In genomic region chr3L:3197464-3197863, dm6 we compare ENCODE assay signal across 1 fruit fly cellular context.
A peak's percentile ranks its signal among the peaks of the same experiment; 100 is the strongest.
TF ChIP-seq lines count a peak whose summit lies in the region.

Gene CG14966, minus strand, starts transcription at chr3L:3197631.

TF ChIP-seq in whole organism, embryonic, 481 proteins besides CTCF, POLR2A, EP300 and RAD21 (continued from another document and continues in another):
- TF ChIP-seq rib (GFP tag; IDR thresholded peaks at IDR 0.05; lab: Robert Waterston, UW) = peak; percentile 65
- peak; percentile 69 for TF ChIP-seq HmgZ (tag; optimal IDR thresholded peaks at IDR 0.05; lab: Kevin White, UChicago)
- no peak for TF ChIP-seq Elba2 (GFP tag; optimal IDR thresholded peaks at IDR 0.05; lab: Kevin White, UChicago)
- peak; percentile 7 for TF ChIP-seq CG18262 (tag; optimal IDR thresholded peaks at IDR 0.05; lab: Kevin White, UChicago)
- TF ChIP-seq CG7372 (GFP tag; IDR thresholded peaks at IDR 0.05; lab: Robert Waterston, UW) = no peak
- peak; percentile 80 for TF ChIP-seq CG2129 (GFP tag; IDR thresholded peaks at IDR 0.05; lab: Robert Waterston, UW; ENCODE audit: partially characterized antibody)
- no peak for TF ChIP-seq MTF-1 (GFP tag; optimal IDR thresholded peaks at IDR 0.05; lab: Kevin White, UChicago; ENCODE audit: borderline replicate concordance)
- TF ChIP-seq sima (GFP tag; optimal IDR thresholded peaks at IDR 0.05; lab: Kevin White, UChicago) = no peak
- no peak for TF ChIP-seq Blimp-1 (GFP tag; optimal IDR thresholded peaks at IDR 0.05; lab: Kevin White, UChicago)
- no peak for TF ChIP-seq CG2202 (tag; optimal IDR thresholded peaks at IDR 0.05; lab: Kevin White, UChicago)
- no peak for TF ChIP-seq ase (GFP tag; IDR thresholded peaks at IDR 0.05; lab: Robert Waterston, UW)
- peak; percentile 68 for TF ChIP-seq CG10267 (tag; optimal IDR thresholded peaks at IDR 0.05; lab: Kevin White, UChicago)
- TF ChIP-seq Fer1 (GFP tag; optimal IDR thresholded peaks at IDR 0.05; lab: Kevin White, UChicago) = peak; percentile 31
- TF ChIP-seq slp2 (GFP tag; optimal IDR thresholded peaks at IDR 0.05; lab: Kevin White, UChicago) = no peak
- TF ChIP-seq pum (GFP tag; optimal IDR thresholded peaks at IDR 0.05; lab: Kevin White, UChicago) = peak; percentile 38
- no peak for TF ChIP-seq CG8089 (GFP tag; optimal IDR thresholded peaks at IDR 0.05; lab: Kevin White, UChicago)
- no peak for TF ChIP-seq CG6689 (GFP tag; IDR thresholded peaks at IDR 0.05; lab: Robert Waterston, UW)
- TF ChIP-seq row (GFP tag; IDR thresholded peaks at IDR 0.05; lab: Robert Waterston, UW) = peak; percentile 85
- TF ChIP-seq CG2678 (tag; optimal IDR thresholded peaks at IDR 0.05; lab: Kevin White, UChicago) = peak; percentile 4
- no peak for TF ChIP-seq CG1832 (GFP tag; optimal IDR thresholded peaks at IDR 0.05; lab: Kevin White, UChicago)
- no peak for TF ChIP-seq CG10274 (GFP tag; optimal IDR thresholded peaks at IDR 0.05; lab: Kevin White, UChicago)
- TF ChIP-seq zfh2 (GFP tag; optimal IDR thresholded peaks at IDR 0.05; lab: Kevin White, UChicago) = peak; percentile 22
- peak; percentile 15 for TF ChIP-seq kah (GFP tag; optimal IDR thresholded peaks at IDR 0.05; lab: Kevin White, UChicago)
- peak; percentile 23 for TF ChIP-seq Bteb2 (GFP tag; optimal IDR thresholded peaks at IDR 0.05; lab: Kevin White, UChicago)
- TF ChIP-seq CG34224 (GFP tag; IDR thresholded peaks at IDR 0.05; lab: Robert Waterston, UW; ENCODE audit: partially characterized antibody) = peak; percentile 90
- no peak for TF ChIP-seq run (tag; optimal IDR thresholded peaks at IDR 0.05; lab: Kevin White, UChicago)
- 0 out of 3 replicates have a peak, but pooled peaks have one; percentile 42 for TF ChIP-seq CG11560 (tag; IDR thresholded peaks at IDR 0.05; lab: Robert Waterston, UW)
- TF ChIP-seq Ets97D (GFP tag; optimal IDR thresholded peaks at IDR 0.05; lab: Kevin White, UChicago) = peak; percentile 67
- peak; percentile 91 for TF ChIP-seq unc-4 (GFP tag; IDR thresholded peaks at IDR 0.05; lab: Robert Waterston, UW; ENCODE audit: partially characterized antibody)
- no peak for TF ChIP-seq Eip74EF (GFP tag; optimal IDR thresholded peaks at IDR 0.05; lab: Kevin White, UChicago)
- TF ChIP-seq CG43689 (GFP tag; IDR thresholded peaks at IDR 0.05; lab: Robert Waterston, UW) = no peak
- no peak for TF ChIP-seq dimm (GFP tag; IDR thresholded peaks at IDR 0.05; lab: Robert Waterston, UW)
- no peak for TF ChIP-seq jigr1 (GFP tag; IDR thresholded peaks at IDR 0.05; lab: Robert Waterston, UW)
- no peak for TF ChIP-seq CG6813 (GFP tag; optimal IDR thresholded peaks at IDR 0.05; lab: Kevin White, UChicago)
- TF ChIP-seq CG14710 (tag; optimal IDR thresholded peaks at IDR 0.05; lab: Kevin White, UChicago) = peak; percentile 57
- TF ChIP-seq bowl (GFP tag; IDR thresholded peaks at IDR 0.05; lab: Robert Waterston, UW) = no peak
- no peak for TF ChIP-seq repo (GFP tag; optimal IDR thresholded peaks at IDR 0.05; lab: Kevin White, UChicago)
- peak; percentile 53 for TF ChIP-seq Dek (tag; optimal IDR thresholded peaks at IDR 0.05; lab: Kevin White, UChicago)
- TF ChIP-seq sug (tag; optimal IDR thresholded peaks at IDR 0.05; lab: Kevin White, UChicago) = peak; percentile 50
- peak; percentile 25 for TF ChIP-seq Side (GFP tag; optimal IDR thresholded peaks at IDR 0.05; lab: Kevin White, UChicago)
- no peak for TF ChIP-seq CG33557 (GFP tag; optimal IDR thresholded peaks at IDR 0.05; lab: Kevin White, UChicago)
- no peak for TF ChIP-seq CG5953 (GFP tag; IDR thresholded peaks at IDR 0.05; lab: Robert Waterston, UW)
- TF ChIP-seq CG8924 (tag; optimal IDR thresholded peaks at IDR 0.05; lab: Kevin White, UChicago) = no peak
- TF ChIP-seq Sry-β (GFP tag; optimal IDR thresholded peaks at IDR 0.05; lab: Kevin White, UChicago) = no peak
- no peak for TF ChIP-seq CG18011 (GFP tag; optimal IDR thresholded peaks at IDR 0.05; lab: Kevin White, UChicago)
- TF ChIP-seq shn (GFP tag; optimal IDR thresholded peaks at IDR 0.05; lab: Kevin White, UChicago) = peak; percentile 10
- TF ChIP-seq CG10431 (GFP tag; optimal IDR thresholded peaks at IDR 0.05; lab: Kevin White, UChicago) = peak; percentile 89
- TF ChIP-seq lola (GFP tag; optimal IDR thresholded peaks at IDR 0.05; lab: Kevin White, UChicago) = no peak
- TF ChIP-seq tll (GFP tag; optimal IDR thresholded peaks at IDR 0.05; lab: Kevin White, UChicago) = no peak
- no peak for TF ChIP-seq otp (GFP tag; IDR thresholded peaks at IDR 0.05; lab: Robert Waterston, UW)
- peak; percentile 31 for TF ChIP-seq nerfin-1 (tag; optimal IDR thresholded peaks at IDR 0.05; lab: Kevin White, UChicago)
- peak; percentile 1 for TF ChIP-seq PHDP (tag; optimal IDR thresholded peaks at IDR 0.05; lab: Kevin White, UChicago)
- TF ChIP-seq CG14014 (GFP tag; IDR thresholded peaks at IDR 0.05; lab: Robert Waterston, UW) = peak; percentile 57; the same call in 1 of the 2 replicates
- no peak for TF ChIP-seq lmd (GFP tag; IDR thresholded peaks at IDR 0.05; lab: Robert Waterston, UW)
- TF ChIP-seq CG13296 (GFP tag; optimal IDR thresholded peaks at IDR 0.05; lab: Kevin White, UChicago) = no peak
- peak; percentile 66 for TF ChIP-seq CG2120 (GFP tag; optimal IDR thresholded peaks at IDR 0.05; lab: Kevin White, UChicago)
- TF ChIP-seq CG9797 (GFP tag; optimal IDR thresholded peaks at IDR 0.05; lab: Kevin White, UChicago) = peak; percentile 35
- TF ChIP-seq dan (GFP tag; IDR thresholded peaks at IDR 0.05; lab: Robert Waterston, UW) = no peak
- no peak for TF ChIP-seq HLHmδ (GFP tag; optimal IDR thresholded peaks at IDR 0.05; lab: Kevin White, UChicago)
- no peak for TF ChIP-seq Kr (GFP tag; optimal IDR thresholded peaks at IDR 0.05; lab: Kevin White, UChicago)
- no peak for TF ChIP-seq salm (tag; optimal IDR thresholded peaks at IDR 0.05; lab: Kevin White, UChicago)
- no peak for TF ChIP-seq CG2889 (GFP tag; IDR thresholded peaks at IDR 0.05; lab: Robert Waterston, UW)
- peak; percentile 53; the same call in 1 of the 4 replicates for TF ChIP-seq chinmo (GFP tag; IDR thresholded peaks at IDR 0.05; lab: Robert Waterston, UW; ENCODE audit: partially characterized antibody)
- TF ChIP-seq Atf-2 (GFP tag; optimal IDR thresholded peaks at IDR 0.05; lab: Kevin White, UChicago) = no peak
- no peak for TF ChIP-seq CG31441 (GFP tag; IDR thresholded peaks at IDR 0.05; lab: Robert Waterston, UW)
- no peak for TF ChIP-seq CG1024 (GFP tag; IDR thresholded peaks at IDR 0.05; lab: Robert Waterston, UW)
- no peak for TF ChIP-seq CG9437 (GFP tag; optimal IDR thresholded peaks at IDR 0.05; lab: Kevin White, UChicago)
- no peak for TF ChIP-seq ro (GFP tag; IDR thresholded peaks at IDR 0.05; lab: Robert Waterston, UW)
- TF ChIP-seq vfl (GFP tag; optimal IDR thresholded peaks at IDR 0.05; lab: Kevin White, UChicago) = peak; percentile 28
- TF ChIP-seq Atf3 (GFP tag; optimal IDR thresholded peaks at IDR 0.05; lab: Kevin White, UChicago) = no peak
- TF ChIP-seq H15 (GFP tag; IDR thresholded peaks at IDR 0.05; lab: Robert Waterston, UW) = no peak
- peak; percentile 17 for TF ChIP-seq lbe (GFP tag; optimal IDR thresholded peaks at IDR 0.05; lab: Kevin White, UChicago)
- TF ChIP-seq CG33213 (GFP tag; optimal IDR thresholded peaks at IDR 0.05; lab: Kevin White, UChicago) = peak; percentile 30
- TF ChIP-seq GATAe (GFP tag; conservative IDR thresholded peaks at IDR 0.05; lab: Robert Waterston, UW) = no peak
- TF ChIP-seq corto (GFP tag; optimal IDR thresholded peaks at IDR 0.05; lab: Kevin White, UChicago) = no peak
- TF ChIP-seq CG3065 (GFP tag; optimal IDR thresholded peaks at IDR 0.05; lab: Kevin White, UChicago) = no peak
- no peak for TF ChIP-seq NC2α (GFP tag; optimal IDR thresholded peaks at IDR 0.05; lab: Kevin White, UChicago)
- TF ChIP-seq CG30431 (GFP tag; optimal IDR thresholded peaks at IDR 0.05; lab: Kevin White, UChicago) = no peak
- TF ChIP-seq CG1792 (GFP tag; optimal IDR thresholded peaks at IDR 0.05; lab: Kevin White, UChicago) = no peak
- TF ChIP-seq CG11504 (tag; optimal IDR thresholded peaks at IDR 0.05; lab: Kevin White, UChicago) = peak; percentile 32
- TF ChIP-seq CG17361 (GFP tag; IDR thresholded peaks at IDR 0.05; lab: Robert Waterston, UW) = 0 out of 3 replicates have a peak, but pooled peaks have one; percentile 24
- TF ChIP-seq pita (GFP tag; optimal IDR thresholded peaks at IDR 0.05; lab: Kevin White, UChicago) = no peak
- peak; percentile 76 for TF ChIP-seq HLH4C (GFP tag; IDR thresholded peaks at IDR 0.05; lab: Robert Waterston, UW; ENCODE audit: partially characterized antibody)
- TF ChIP-seq zen2 (GFP tag; IDR thresholded peaks at IDR 0.05; lab: Robert Waterston, UW; ENCODE audit: partially characterized antibody) = peak; percentile 80
- TF ChIP-seq ara (GFP tag; IDR thresholded peaks at IDR 0.05; lab: Robert Waterston, UW) = no peak
- no peak for TF ChIP-seq Jarid2 (GFP tag; optimal IDR thresholded peaks at IDR 0.05; lab: Kevin White, UChicago)
- no peak for TF ChIP-seq hth (optimal IDR thresholded peaks at IDR 0.05; lab: Kevin White, UChicago)
- TF ChIP-seq crp (GFP tag; optimal IDR thresholded peaks at IDR 0.05; lab: Kevin White, UChicago) = peak; percentile 84 to 98
- TF ChIP-seq lilli (GFP tag; optimal IDR thresholded peaks at IDR 0.05; lab: Kevin White, UChicago) = peak; percentile 56
- no peak for TF ChIP-seq eyg (GFP tag; optimal IDR thresholded peaks at IDR 0.05; lab: Kevin White, UChicago)
- TF ChIP-seq CG4820 (GFP tag; optimal IDR thresholded peaks at IDR 0.05; lab: Kevin White, UChicago) = no peak
- TF ChIP-seq Mes4 (GFP tag; optimal IDR thresholded peaks at IDR 0.05; lab: Kevin White, UChicago) = no peak
- no peak for TF ChIP-seq CG3726 (GFP tag; IDR thresholded peaks at IDR 0.05; lab: Robert Waterston, UW)
- no peak for TF ChIP-seq Ssrp (tag; optimal IDR thresholded peaks at IDR 0.05; lab: Kevin White, UChicago)
- TF ChIP-seq slbo (GFP tag; IDR thresholded peaks at IDR 0.05; lab: Robert Waterston, UW) = peak; percentile 63; the same call in 1 of the 2 replicates
- 0 out of 2 replicates have a peak, but pooled peaks have one; percentile 16 for TF ChIP-seq CG14441 (GFP tag; IDR thresholded peaks at IDR 0.05; lab: Robert Waterston, UW)
- no peak for TF ChIP-seq Optix (GFP tag; IDR thresholded peaks at IDR 0.05; lab: Robert Waterston, UW)
- TF ChIP-seq B-H1 (GFP tag; IDR thresholded peaks at IDR 0.05; lab: Robert Waterston, UW) = no peak
- TF ChIP-seq NC2β (GFP tag; optimal IDR thresholded peaks at IDR 0.05; lab: Kevin White, UChicago) = peak; percentile 11
- TF ChIP-seq CG11247 (GFP tag; IDR thresholded peaks at IDR 0.05; lab: Robert Waterston, UW) = no peak
- peak; percentile 5 for TF ChIP-seq CG10147 (GFP tag; optimal IDR thresholded peaks at IDR 0.05; lab: Kevin White, UChicago)
- peak; percentile 78; the same call in 2 of the 3 replicates for TF ChIP-seq mld (GFP tag; IDR thresholded peaks at IDR 0.05; lab: Robert Waterston, UW; ENCODE audit: partially characterized antibody)
- peak; percentile 13 for TF ChIP-seq CG10543 (GFP tag; optimal IDR thresholded peaks at IDR 0.05; lab: Kevin White, UChicago)
- no peak for TF ChIP-seq hkb (optimal IDR thresholded peaks at IDR 0.05; lab: Kevin White, UChicago)
- TF ChIP-seq hkb (GFP tag; IDR thresholded peaks at IDR 0.05; lab: Robert Waterston, UW) = no peak
- TF ChIP-seq gfzf (GFP tag; optimal IDR thresholded peaks at IDR 0.05; lab: Kevin White, UChicago) = peak; percentile 42
- TF ChIP-seq Taf1 (GFP tag; IDR thresholded peaks at IDR 0.05; lab: Robert Waterston, UW) = no peak
- no peak for TF ChIP-seq cg (GFP tag; optimal IDR thresholded peaks at IDR 0.05; lab: Kevin White, UChicago)
- no peak for TF ChIP-seq Trl (optimal IDR thresholded peaks at IDR 0.05; lab: Kevin White, UChicago)
- no peak for TF ChIP-seq Trl (GFP tag; optimal IDR thresholded peaks at IDR 0.05; lab: Kevin White, UChicago)
- no peak for TF ChIP-seq her (GFP tag; optimal IDR thresholded peaks at IDR 0.05; lab: Kevin White, UChicago)
- peak; percentile 97 for TF ChIP-seq MBD-R2 (GFP tag; IDR thresholded peaks at IDR 0.05; lab: Robert Waterston, UW)
- TF ChIP-seq Dref (GFP tag; IDR thresholded peaks at IDR 0.05; lab: Robert Waterston, UW) = 0 out of 2 replicates have a peak, but pooled peaks have one; percentile 36
- peak; percentile 73 for TF ChIP-seq CG14860 (GFP tag; IDR thresholded peaks at IDR 0.05; lab: Robert Waterston, UW; ENCODE audit: partially characterized antibody)
- peak; percentile 88 for TF ChIP-seq knrl (GFP tag; IDR thresholded peaks at IDR 0.05; lab: Robert Waterston, UW; ENCODE audit: partially characterized antibody)
- TF ChIP-seq CG30403 (GFP tag; optimal IDR thresholded peaks at IDR 0.05; lab: Kevin White, UChicago) = peak; percentile 13
- TF ChIP-seq sisA (GFP tag; IDR thresholded peaks at IDR 0.05; lab: Robert Waterston, UW) = no peak
- TF ChIP-seq CG18476 (GFP tag; optimal IDR thresholded peaks at IDR 0.05; lab: Kevin White, UChicago) = no peak
- peak; percentile 25 for TF ChIP-seq ERR (GFP tag; optimal IDR thresholded peaks at IDR 0.05; lab: Kevin White, UChicago)
- TF ChIP-seq danr (GFP tag; IDR thresholded peaks at IDR 0.05; lab: Robert Waterston, UW) = no peak
- peak; percentile 89 for TF ChIP-seq Doc3 (GFP tag; IDR thresholded peaks at IDR 0.05; lab: Robert Waterston, UW; ENCODE audit: partially characterized antibody)
- TF ChIP-seq gce (GFP tag; IDR thresholded peaks at IDR 0.05; lab: Robert Waterston, UW) = no peak
- TF ChIP-seq Stat92E (GFP tag; optimal IDR thresholded peaks at IDR 0.05; lab: Kevin White, UChicago) = peak in 1 of 3 experiments; percentile 80
- peak; percentile 66 for TF ChIP-seq CG1603 (tag; optimal IDR thresholded peaks at IDR 0.05; lab: Kevin White, UChicago)
- TF ChIP-seq Camta (GFP tag; optimal IDR thresholded peaks at IDR 0.05; lab: Kevin White, UChicago) = peak; percentile 0
- TF ChIP-seq YL-1 (GFP tag; optimal IDR thresholded peaks at IDR 0.05; lab: Kevin White, UChicago) = peak; percentile 79
- TF ChIP-seq Xbp1 (GFP tag; optimal IDR thresholded peaks at IDR 0.05; lab: Kevin White, UChicago) = peak; percentile 52
- TF ChIP-seq twi (tag; optimal IDR thresholded peaks at IDR 0.05; lab: Kevin White, UChicago) = no peak
- TF ChIP-seq grau (tag; optimal IDR thresholded peaks at IDR 0.05; lab: Kevin White, UChicago) = peak; percentile 34
- no peak for TF ChIP-seq CG10209 (GFP tag; optimal IDR thresholded peaks at IDR 0.05; lab: Kevin White, UChicago)
- TF ChIP-seq fd3F (GFP tag; optimal IDR thresholded peaks at IDR 0.05; lab: Kevin White, UChicago) = no peak
- TF ChIP-seq sr (GFP tag; IDR thresholded peaks at IDR 0.05; lab: Robert Waterston, UW) = no peak
- TF ChIP-seq amos (GFP tag; IDR thresholded peaks at IDR 0.05; lab: Robert Waterston, UW; ENCODE audit: partially characterized antibody) = peak; percentile 94
- no peak for TF ChIP-seq Fer2 (tag; optimal IDR thresholded peaks at IDR 0.05; lab: Kevin White, UChicago)
